Worm (Caenorhabditis elegans) whole organism, early embryonic: ENCODE results near the gene F53A9.8.

Source experiments
- aly-1 ChIP-seq: sonication (generic microtip); optimal IDR thresholded peaks from 2 replicates; lab custom pipeline; 2016; ENCODE audit warnings: missing genetic modification characterization, missing compliant biosample characterization
- ama-1 ChIP-seq: fragments of 150-350 bp; optimal IDR thresholded peaks from 2 replicates; lab custom pipeline; 2014
- ceh-13 ChIP-seq: fragments of 200-800 bp; sonication (Bioruptor generic); optimal IDR thresholded peaks from 2 replicates; lab custom pipeline; 2018; ENCODE audit warnings: mild to moderate bottlenecking, missing genetic modification characterization, missing compliant biosample characterization
- ets-7 ChIP-seq: sonication (generic microtip); optimal IDR thresholded peaks from 2 replicates; lab custom pipeline; 2016; ENCODE audit warnings: missing genotype, missing genetic modification characterization, missing compliant biosample characterization
- flt-1 ChIP-seq: fragments of 200-800 bp; sonication (Bioruptor generic); IDR thresholded peaks from 2 replicates; pipeline ENCODE4 v1.3.6; 2022; ENCODE audit warnings: missing genetic modification characterization, missing compliant biosample characterization
- hmg-4 ChIP-seq: fragments of 200-800 bp; sonication (Bioruptor generic); optimal IDR thresholded peaks from 2 replicates; lab custom pipeline; 2018; ENCODE audit warnings: mild to moderate bottlenecking, missing genetic modification characterization, missing compliant biosample characterization

DNA sequence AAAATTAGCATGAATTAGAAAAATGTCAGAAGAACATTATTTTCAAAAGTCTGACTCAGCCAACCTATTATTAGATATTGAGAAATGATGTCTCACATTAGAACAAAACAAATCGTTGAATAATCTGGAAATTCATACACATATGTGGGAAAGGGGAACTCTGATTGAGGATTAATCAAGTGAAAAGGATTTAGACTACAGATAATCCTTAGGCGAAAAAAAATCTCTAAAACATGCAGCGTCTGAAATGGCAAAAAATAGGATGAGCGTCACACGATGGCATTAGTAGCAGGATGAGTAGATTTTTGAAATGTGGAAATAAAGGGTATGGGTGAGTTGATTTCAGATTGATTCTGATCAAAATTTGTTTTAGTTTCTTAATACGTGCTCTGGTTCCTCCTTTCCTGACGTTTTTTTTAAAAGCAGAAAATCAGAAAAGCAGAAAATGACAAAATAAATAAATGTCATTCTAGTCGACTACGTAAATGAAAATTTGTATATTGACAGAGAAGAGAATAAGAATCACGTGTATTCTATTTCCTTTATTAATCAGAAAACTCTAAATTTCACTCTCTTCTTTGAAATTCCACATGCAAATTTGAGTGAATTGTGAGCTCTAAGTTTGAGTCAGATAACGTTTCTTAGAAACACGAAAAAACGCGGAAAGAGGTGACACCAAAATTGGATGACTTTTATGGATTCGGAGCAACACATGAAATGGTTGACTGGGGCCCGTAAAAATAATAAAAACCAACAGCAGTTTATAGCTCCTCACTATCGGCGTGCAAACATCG is 25.7 kb upstream of the F53A9.8 start:
- TF ChIP-seq ceh-13 (GFP tag; lab: Kevin White, UChicago) (no peak), ama-1 (no peak), ets-7 (tag; lab: Kevin White, UChicago) (no peak), aly-1 (tag; lab: Kevin White, UChicago) (no peak), flt-1 (GFP tag; lab: Robert Waterston, UW) (no peak), hmg-4 (GFP tag; lab: Kevin White, UChicago) (no peak)
